Worm (Caenorhabditis elegans): Measurements from ENCODE around the gene rabx-5.

ce11 chrIII:10560296-10560695, 44.9 kb upstream of the rabx-5 start, which contains the start of gene rab-30:
- no peak for TF ChIP-seq ama-1 (optimal IDR thresholded peaks at IDR 0.05)
- TF ChIP-seq vab-15 (tag; optimal IDR thresholded peaks at IDR 0.05), result no peak
